Worm (Caenorhabditis elegans) whole organism, early embryonic: ENCODE measurements around the gene F15G9.6.

Experiments used
- B0310.2 ChIP-seq: sonication (generic microtip); optimal IDR thresholded peaks from 2 replicates; lab custom pipeline; 2016; ENCODE audit warnings: mild to moderate bottlenecking, missing genetic modification characterization, missing compliant biosample characterization
- F13C5.2 ChIP-seq: sonication (generic microtip); optimal IDR thresholded peaks from 2 replicates; lab custom pipeline; 2017; ENCODE audit warnings: mild to moderate bottlenecking, missing genetic modification characterization, inconsistent platforms, missing compliant biosample characterization
- aly-1 ChIP-seq: sonication (generic microtip); optimal IDR thresholded peaks from 2 replicates; lab custom pipeline; 2016; ENCODE audit warnings: missing genetic modification characterization, missing compliant biosample characterization
- ama-1 ChIP-seq: fragments of 150-350 bp; optimal IDR thresholded peaks from 2 replicates; lab custom pipeline; 2014
- ceh-13 ChIP-seq: fragments of 200-800 bp; sonication (Bioruptor generic); optimal IDR thresholded peaks from 2 replicates; lab custom pipeline; 2018; ENCODE audit warnings: mild to moderate bottlenecking, missing genetic modification characterization, missing compliant biosample characterization
- ceh-36 ChIP-seq: sonication (generic microtip); optimal IDR thresholded peaks from 2 replicates; lab custom pipeline; 2016; ENCODE audit warnings: missing genetic modification characterization, inconsistent platforms, missing compliant biosample characterization
- ets-7 ChIP-seq: sonication (generic microtip); optimal IDR thresholded peaks from 2 replicates; lab custom pipeline; 2016; ENCODE audit warnings: missing genotype, missing genetic modification characterization, missing compliant biosample characterization
- flt-1 ChIP-seq: fragments of 200-800 bp; sonication (Bioruptor generic); IDR thresholded peaks from 2 replicates; pipeline ENCODE4 v1.3.6; 2022; ENCODE audit warnings: missing genetic modification characterization, missing compliant biosample characterization
- hmbx-1 ChIP-seq: sonication (generic microtip); optimal IDR thresholded peaks from 2 replicates; lab custom pipeline; 2016; ENCODE audit warnings: mild to moderate bottlenecking, missing genetic modification characterization, missing compliant biosample characterization
- hmg-4 ChIP-seq: fragments of 200-800 bp; sonication (Bioruptor generic); optimal IDR thresholded peaks from 2 replicates; lab custom pipeline; 2018; ENCODE audit warnings: mild to moderate bottlenecking, missing genetic modification characterization, missing compliant biosample characterization
- hnd-1 ChIP-seq: sonication (generic microtip); optimal IDR thresholded peaks from 2 replicates; lab custom pipeline; 2016; ENCODE audit warnings: missing genetic modification characterization, missing compliant biosample characterization
- pes-1 ChIP-seq: fragments of 200-800 bp; sonication (Bioruptor generic); IDR thresholded peaks from 2 replicates; pipeline ENCODE4 v1.3.6; 2022; ENCODE audit warnings: missing genetic modification reagents, missing genetic modification characterization, missing compliant biosample characterization
- scrt-1 ChIP-seq: fragments of 200-800 bp; sonication (Bioruptor generic); IDR thresholded peaks from 2 replicates; pipeline ENCODE4 v1.3.6; 2022; ENCODE audit warnings: missing genetic modification characterization, missing compliant biosample characterization
- sea-1 ChIP-seq: fragments of 200-800 bp; sonication (Bioruptor generic); conservative IDR thresholded peaks from 2 replicates; pipeline ENCODE4 v1.3.6; 2022; ENCODE audit warnings: missing genetic modification characterization, missing compliant biosample characterization
- tbx-11 ChIP-seq: fragments of 200-800 bp; sonication (Bioruptor generic); IDR thresholded peaks from 2 replicates; pipeline ENCODE4 v1.3.6; 2022; ENCODE audit warnings: missing genetic modification characterization, missing compliant biosample characterization
- tbx-37 ChIP-seq: fragments of 200-800 bp; sonication (Bioruptor generic); conservative IDR thresholded peaks from 2 replicates; pipeline ENCODE4 v1.3.6; 2022; ENCODE audit warnings: missing genetic modification reagents, missing genetic modification characterization, missing compliant biosample characterization
- tra-4 ChIP-seq: sonication (generic microtip); optimal IDR thresholded peaks from 2 replicates; lab custom pipeline; 2017; ENCODE audit warnings: missing genetic modification characterization, missing compliant biosample characterization

F15G9.6 gene

DNA sequence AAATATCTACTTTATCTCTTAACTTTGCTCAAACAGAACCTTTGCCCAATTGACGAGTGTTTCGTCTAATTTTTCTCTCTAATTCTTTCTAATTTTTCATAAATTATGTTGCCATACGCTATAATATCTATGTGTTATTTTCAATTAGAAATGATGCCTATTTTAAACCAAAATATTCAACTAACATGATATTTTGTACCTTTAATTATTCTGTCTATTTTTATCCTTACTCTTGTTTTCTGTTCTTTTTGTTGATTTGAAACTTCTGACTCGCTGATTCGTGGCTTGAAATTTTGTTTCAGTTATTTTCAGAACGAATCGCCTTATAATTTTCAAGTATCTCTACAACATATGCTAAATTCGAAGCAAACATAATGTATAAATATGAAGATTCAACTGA, at the start of gene F15G9.6:
Gene F15G9.6, plus strand, starts transcription at position 301 of the 400 bp plus-strand sequence.
- TF ChIP-seq ets-7, result no peak
- no peak for TF ChIP-seq ceh-13 (GFP tag; lab: Kevin White, UChicago)
- TF ChIP-seq pes-1 (GFP tag; lab: Robert Waterston, UW), result no peak
- no peak for TF ChIP-seq hmbx-1 (tag; lab: Kevin White, UChicago)
- no peak for TF ChIP-seq B0310.2 (tag; lab: Kevin White, UChicago)

DNA sequence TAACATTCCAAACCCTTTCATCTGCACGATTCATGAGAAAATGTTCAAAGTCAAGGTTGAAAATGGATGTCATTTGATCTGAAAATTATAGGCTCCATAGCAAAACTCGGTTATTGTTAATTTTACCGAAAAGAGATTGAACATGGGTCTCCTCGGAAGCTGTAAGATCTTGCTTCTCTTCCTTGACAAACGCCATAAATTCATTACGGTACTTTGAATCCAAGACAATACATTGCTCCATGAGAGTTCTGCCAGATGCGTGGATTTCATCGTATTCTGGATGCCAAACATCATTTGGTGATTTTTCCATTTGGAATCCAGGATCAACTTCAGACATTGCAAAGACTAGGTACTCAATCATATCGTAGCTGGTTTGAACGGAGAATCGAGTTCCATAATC, 43.6 kb upstream of the F15G9.6 start:
- TF ChIP-seq pes-1 (GFP tag; lab: Robert Waterston, UW), result no peak
- no peak for TF ChIP-seq ets-7
- no peak for TF ChIP-seq hmg-4 (GFP tag; lab: Kevin White, UChicago)
- no peak for TF ChIP-seq ceh-36 (tag; lab: Kevin White, UChicago)

DNA sequence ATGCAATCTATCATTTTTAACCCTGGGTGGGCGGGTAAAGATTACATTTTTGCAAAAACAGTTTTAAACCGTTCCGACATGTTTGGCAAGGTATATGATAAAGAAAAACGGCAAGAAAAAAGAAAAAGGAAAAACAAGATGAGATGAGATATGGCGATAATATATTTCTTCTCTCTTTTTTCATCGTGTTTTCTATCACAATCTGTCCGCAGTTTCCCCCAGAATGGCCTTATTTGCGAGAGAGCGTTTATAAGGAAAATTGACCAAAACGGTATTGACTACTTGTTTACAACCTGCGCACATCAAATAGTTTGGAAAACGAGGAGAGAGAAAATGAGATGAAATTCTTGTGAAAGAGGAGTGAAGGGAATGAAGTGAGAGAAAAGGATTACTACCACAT, 42.2 kb upstream of the F15G9.6 start:
- no peak for TF ChIP-seq ama-1
- TF ChIP-seq ceh-13 (GFP tag; lab: Kevin White, UChicago), result no peak
- no peak for TF ChIP-seq sea-1
- TF ChIP-seq hmg-4 (GFP tag; lab: Kevin White, UChicago), result no peak

ce11 chrX:9668554-9668953, 41.0 kb upstream of the F15G9.6 start, which contains the start of gene T14B1.1:
T14B1.1 (minus strand) TSS chrX:9668723.
- no peak for TF ChIP-seq aly-1 (tag; lab: Kevin White, UChicago)
- peak; percentile 1 for TF ChIP-seq F13C5.2

DNA sequence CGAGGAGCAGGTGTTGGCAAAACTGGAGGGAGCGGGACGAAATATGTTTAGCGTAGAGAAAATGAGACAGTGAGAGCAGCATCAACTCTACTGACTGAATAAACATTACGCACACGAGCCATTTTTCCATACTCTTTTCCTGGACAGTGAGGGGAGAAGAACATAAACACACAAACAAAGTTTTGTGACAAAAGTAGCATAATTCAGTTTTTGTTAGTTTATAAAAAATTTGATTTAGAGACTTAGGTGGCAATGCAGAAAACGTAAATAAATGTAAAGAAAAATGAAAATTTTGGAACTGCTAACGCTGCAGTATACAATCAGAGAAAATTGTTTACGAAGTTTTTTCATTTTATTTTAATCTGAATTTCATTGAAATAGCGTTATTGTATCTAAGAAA, 36.3 kb upstream of the F15G9.6 start:
- TF ChIP-seq tbx-11, result no peak
- TF ChIP-seq F13C5.2, result no peak
- TF ChIP-seq hmbx-1 (tag; lab: Kevin White, UChicago), result no peak
- TF ChIP-seq tbx-37 (GFP tag; lab: Robert Waterston, UW), result no peak
- TF ChIP-seq flt-1 (GFP tag; lab: Robert Waterston, UW), result no peak
- no peak for TF ChIP-seq hmg-4 (GFP tag; lab: Kevin White, UChicago)
- TF ChIP-seq aly-1 (tag; lab: Kevin White, UChicago), result no peak
- TF ChIP-seq ceh-13 (GFP tag; lab: Kevin White, UChicago), result no peak
- no peak for TF ChIP-seq ceh-36 (tag; lab: Kevin White, UChicago)
- TF ChIP-seq B0310.2 (tag; lab: Kevin White, UChicago), result no peak
- no peak for TF ChIP-seq pes-1 (GFP tag; lab: Robert Waterston, UW)
- TF ChIP-seq tra-4 (tag; lab: Kevin White, UChicago), result no peak
- TF ChIP-seq scrt-1 (GFP tag; lab: Robert Waterston, UW), result no peak
- TF ChIP-seq hnd-1 (tag; lab: Kevin White, UChicago), result no peak

DNA sequence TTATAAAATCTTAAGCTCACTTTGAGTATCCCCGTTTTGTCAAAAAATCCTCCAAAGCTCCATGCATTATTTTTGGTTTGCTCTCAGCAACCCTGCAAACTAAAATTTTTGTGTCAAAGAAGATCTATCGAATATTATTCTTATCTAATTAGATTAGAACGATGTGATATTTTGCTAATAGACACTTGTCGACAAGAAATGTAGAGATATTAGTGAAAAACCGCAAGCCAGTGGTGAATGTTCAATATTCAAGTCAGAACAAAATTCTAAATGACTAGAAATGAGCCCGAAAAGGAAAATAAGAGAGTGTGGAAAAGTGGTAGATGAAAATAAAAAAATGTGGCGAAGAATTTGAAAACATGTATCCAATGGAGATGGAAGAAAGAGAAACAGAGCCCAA, 34.8 kb upstream of the F15G9.6 start, which contains the start of gene C43C3.4:
Gene C43C3.4, minus strand, starts transcription at position 101 of the 400 bp plus-strand sequence.
- no peak for TF ChIP-seq tbx-11
- no peak for TF ChIP-seq hnd-1 (tag; lab: Kevin White, UChicago)
- TF ChIP-seq tra-4 (tag; lab: Kevin White, UChicago), result no peak
- TF ChIP-seq scrt-1 (GFP tag; lab: Robert Waterston, UW), result no peak
- no peak for TF ChIP-seq ets-7
- no peak for TF ChIP-seq hmg-4 (GFP tag; lab: Kevin White, UChicago)
- no peak for TF ChIP-seq ceh-36 (tag; lab: Kevin White, UChicago)

ce11 chrX:9676009-9676408, 33.6 kb upstream of the F15G9.6 start:
- TF ChIP-seq aly-1 (tag; lab: Kevin White, UChicago), result no peak
- no peak for TF ChIP-seq ceh-36 (tag; lab: Kevin White, UChicago)
- no peak for TF ChIP-seq ama-1
- no peak for TF ChIP-seq F13C5.2
- TF ChIP-seq tra-4 (tag; lab: Kevin White, UChicago), result no peak
- TF ChIP-seq hmbx-1 (tag; lab: Kevin White, UChicago), result no peak
- no peak for TF ChIP-seq tbx-37 (GFP tag; lab: Robert Waterston, UW)
- TF ChIP-seq pes-1 (GFP tag; lab: Robert Waterston, UW), result no peak
- TF ChIP-seq hnd-1 (tag; lab: Kevin White, UChicago), result no peak
- no peak for TF ChIP-seq tbx-11
- TF ChIP-seq B0310.2 (tag; lab: Kevin White, UChicago), result no peak
- TF ChIP-seq ets-7, result no peak
- TF ChIP-seq ceh-13 (GFP tag; lab: Kevin White, UChicago), result no peak
- no peak for TF ChIP-seq scrt-1 (GFP tag; lab: Robert Waterston, UW)

DNA sequence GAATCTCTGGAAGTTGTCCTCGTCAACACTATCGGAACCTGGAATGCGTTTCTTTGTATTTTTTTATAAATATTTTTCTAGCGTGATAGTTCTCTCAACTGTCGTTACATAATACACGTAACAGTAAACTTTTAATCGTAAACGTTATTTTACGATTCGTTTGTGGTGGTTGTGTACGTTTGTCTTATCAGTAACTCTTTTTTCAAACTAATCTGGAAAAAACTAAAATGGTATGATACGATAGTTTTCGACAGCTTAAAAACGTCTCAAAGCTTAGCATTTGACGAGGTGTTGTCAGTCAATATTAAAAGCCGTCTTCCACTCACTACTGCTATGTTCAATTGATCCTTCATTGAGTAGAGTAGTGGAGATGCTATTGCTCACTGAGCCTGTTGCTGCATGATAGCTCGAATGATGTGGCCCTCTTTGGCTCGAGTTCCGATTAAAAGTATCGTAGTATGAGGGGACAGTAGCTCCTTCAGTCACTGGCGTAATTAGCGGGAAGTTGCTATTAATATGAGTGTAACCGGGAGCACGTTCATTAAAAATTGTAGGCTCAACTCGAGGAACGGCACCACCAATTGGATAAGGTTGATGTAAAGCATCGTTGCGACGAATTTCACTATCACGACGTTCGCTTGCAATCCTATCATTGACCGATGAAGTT, 32.6 kb upstream of the F15G9.6 start:
- TF ChIP-seq hmbx-1 (tag; lab: Kevin White, UChicago) (no peak), ceh-36 (tag; lab: Kevin White, UChicago) (no peak), ceh-13 (GFP tag; lab: Kevin White, UChicago) (no peak)

- TF ChIP-seq tra-4 (tag; lab: Kevin White, UChicago), result no peak
- no peak for TF ChIP-seq pes-1 (GFP tag; lab: Robert Waterston, UW)
- TF ChIP-seq ceh-36 (tag; lab: Kevin White, UChicago), result no peak
Measured at ce11 chrX:9677927-9678326, 31.6 kb upstream of the F15G9.6 start.
